Worm (Caenorhabditis elegans) whole organism, young adult: Measurements from ENCODE around the gene Y70C5A.3.

Experiments used
- B0336.3 ChIP-seq: fragments of 200-800 bp; sonication (Bioruptor generic); IDR thresholded peaks from 2 replicates; pipeline ENCODE4 v1.3.6; 2022; ENCODE audit warnings: missing genetic modification characterization, missing compliant biosample characterization
- C17E4.6 ChIP-seq: fragments of 200-800 bp; sonication (Bioruptor generic); IDR thresholded peaks from 2 replicates; pipeline ENCODE4 v1.3.6; 2022; ENCODE audit warnings: missing genetic modification reagents, missing genetic modification characterization, missing compliant biosample characterization
- F52B5.7 ChIP-seq: sonication (generic microtip); optimal IDR thresholded peaks from 2 replicates; lab custom pipeline; 2016; ENCODE audit warnings: mild to moderate bottlenecking, missing genetic modification characterization, missing compliant biosample characterization
- F55B11.4 ChIP-seq: sonication (generic microtip); optimal IDR thresholded peaks from 2 replicates; lab custom pipeline; 2016; ENCODE audit warnings: missing compliant biosample characterization, missing genetic modification characterization, borderline replicate concordance; ENCODE audit not compliant: insufficient read depth
- T07F8.4 ChIP-seq: sonication (generic microtip); optimal IDR thresholded peaks from 2 replicates; lab custom pipeline; 2016; ENCODE audit warnings: mild to moderate bottlenecking, missing genetic modification characterization, moderate library complexity, missing compliant biosample characterization
- Y53G8AR.9 ChIP-seq: fragments of 200-800 bp; sonication (Bioruptor generic); conservative IDR thresholded peaks from 2 replicates; pipeline ENCODE4 v1.3.6; 2022; ENCODE audit warnings: missing genetic modification reagents, missing genetic modification characterization, missing compliant biosample characterization
- Y56A3A.18 ChIP-seq: fragments of 200-800 bp; sonication (Bioruptor generic); IDR thresholded peaks from 2 replicates; pipeline ENCODE4 v1.3.6; 2022; ENCODE audit warnings: missing genetic modification reagents, missing genetic modification characterization, missing compliant biosample characterization
- ZK185.1 ChIP-seq: sonication (generic microtip); optimal IDR thresholded peaks from 2 replicates; lab custom pipeline; 2016; ENCODE audit warnings: mild to moderate bottlenecking, missing genetic modification characterization, missing compliant biosample characterization; ENCODE audit not compliant: poor library complexity, severe bottlenecking
- ama-1 ChIP-seq, 3 experiments: fragments of 150-350 bp in 1 of 3; sonication (generic microtip) in 2 of 3; optimal IDR thresholded peaks; 2 replicates each; lab custom pipeline; 2014 to 2018; ENCODE audit warnings: missing biosample characterization in 2 of 3, missing genetic modification characterization in 2 of 3, missing genetic modification reagents in 2 of 3
- attf-3 ChIP-seq: fragments of 200-800 bp; sonication (Bioruptor generic); conservative IDR thresholded peaks from 2 replicates; pipeline ENCODE4 v1.3.6; 2022; ENCODE audit warnings: missing genetic modification reagents, missing genetic modification characterization, missing compliant biosample characterization
- cebp-1 ChIP-seq, 2 experiments: fragments of 200-800 bp in 1 of 2; sonication (Bioruptor generic) in 1 of 2; sonication (generic microtip) in 1 of 2; IDR thresholded peaks in 1 of 2; optimal IDR thresholded peaks in 1 of 2; 2 replicates each; pipeline versions ENCODE4 v1.3.6 to Lab custom; 2017 to 2022; ENCODE audit warnings: missing compliant biosample characterization in 2 of 2, missing genetic modification characterization in 2 of 2, mild to moderate bottlenecking in 1 of 2, missing genetic modification reagents in 1 of 2, moderate library complexity in 1 of 2
- cebp-2 ChIP-seq: fragments of 200-800 bp; sonication (Bioruptor generic); IDR thresholded peaks from 2 replicates; pipeline ENCODE4 v1.3.6; 2022; ENCODE audit warnings: missing genetic modification characterization, missing compliant biosample characterization
- ceh-100 ChIP-seq: fragments of 200-800 bp; sonication (Bioruptor generic); IDR thresholded peaks from 2 replicates; pipeline ENCODE4 v1.3.6; 2022; ENCODE audit warnings: missing genetic modification reagents, missing genetic modification characterization, missing compliant biosample characterization
- ceh-58 ChIP-seq: fragments of 200-800 bp; sonication (Bioruptor generic); IDR thresholded peaks from 2 replicates; pipeline ENCODE4 v1.3.6; 2022; ENCODE audit warnings: missing genetic modification characterization, missing compliant biosample characterization
- ceh-79 ChIP-seq: sonication (generic microtip); optimal IDR thresholded peaks from 2 replicates; lab custom pipeline; 2017; ENCODE audit warnings: mild to moderate bottlenecking, missing genetic modification characterization, missing compliant biosample characterization
- die-1 ChIP-seq: sonication (generic microtip); optimal IDR thresholded peaks from 2 replicates; lab custom pipeline; 2016; ENCODE audit warnings: missing genotype, mild to moderate bottlenecking, missing genetic modification characterization, missing compliant biosample characterization
- dox-1 ChIP-seq: fragments of 200-800 bp; sonication (Bioruptor generic); IDR thresholded peaks from 2 replicates; pipeline ENCODE4 v1.3.6; 2022; ENCODE audit warnings: missing genetic modification reagents, missing genetic modification characterization, missing compliant biosample characterization
- dpff-1 ChIP-seq: sonication (generic microtip); optimal IDR thresholded peaks from 2 replicates; lab custom pipeline; 2017; ENCODE audit warnings: mild to moderate bottlenecking, missing genetic modification characterization, missing compliant biosample characterization
- egl-44 ChIP-seq: fragments of 200-800 bp; sonication (Bioruptor generic); IDR thresholded peaks from 2 replicates; pipeline ENCODE4 v1.3.6; 2022; ENCODE audit warnings: missing genetic modification reagents, missing genetic modification characterization, missing compliant biosample characterization
- gei-17 ChIP-seq: fragments of 200-800 bp; sonication (Bioruptor generic); optimal IDR thresholded peaks from 2 replicates; lab custom pipeline; 2018; ENCODE audit warnings: mild to moderate bottlenecking, missing genetic modification characterization, missing compliant biosample characterization
- hlh-12 ChIP-seq: sonication (generic microtip); optimal IDR thresholded peaks from 2 replicates; lab custom pipeline; 2016; ENCODE audit warnings: missing genetic modification characterization, missing compliant biosample characterization
- hmg-1.2 ChIP-seq: fragments of 200-800 bp; sonication (Bioruptor generic); IDR thresholded peaks from 2 replicates; pipeline ENCODE4 v1.3.6; 2022; ENCODE audit warnings: missing genetic modification reagents, missing genetic modification characterization, missing compliant biosample characterization
- hmg-20 ChIP-seq: fragments of 200-800 bp; sonication (Bioruptor generic); IDR thresholded peaks from 2 replicates; pipeline ENCODE4 v1.3.6; 2022; ENCODE audit warnings: missing genetic modification reagents, missing genetic modification characterization, missing compliant biosample characterization
- hrde-1 ChIP-seq: sonication (generic microtip); optimal IDR thresholded peaks from 2 replicates; lab custom pipeline; 2016; ENCODE audit warnings: missing genetic modification characterization, mild to moderate bottlenecking, missing compliant biosample characterization, moderate library complexity, missing genotype, missing genetic modification reagents, borderline replicate concordance
- hsf-1 ChIP-seq: fragments of 200-800 bp; sonication (Bioruptor generic); IDR thresholded peaks from 2 replicates; pipeline ENCODE4 v1.3.6; 2022; ENCODE audit warnings: missing genetic modification reagents, missing genetic modification characterization, missing compliant biosample characterization
- let-607 ChIP-seq, 2 experiments: fragments of 200-800 bp in 1 of 2; sonication (Bioruptor generic) in 1 of 2; sonication (generic microtip) in 1 of 2; optimal IDR thresholded peaks; 2 replicates each; lab custom pipeline; 2016 to 2018; ENCODE audit warnings: mild to moderate bottlenecking in 2 of 2, missing compliant biosample characterization in 2 of 2, missing genetic modification characterization in 2 of 2, moderate library complexity in 2 of 2, missing genotype in 1 of 2
- lin-35 ChIP-seq, 3 experiments: fragments of 150-350 bp in 2 of 3; sonication (generic microtip) in 1 of 3; optimal IDR thresholded peaks; 2 replicates each; lab custom pipeline; 2014 to 2018; ENCODE audit warnings: missing biosample characterization in 3 of 3, missing genetic modification characterization in 3 of 3, missing genetic modification reagents in 3 of 3
- madf-10 ChIP-seq: sonication (generic microtip); optimal IDR thresholded peaks from 2 replicates; lab custom pipeline; 2016; ENCODE audit warnings: mild to moderate bottlenecking, missing genetic modification characterization, missing compliant biosample characterization
- madf-6 ChIP-seq: fragments of 200-800 bp; sonication (Bioruptor generic); IDR thresholded peaks from 2 replicates; pipeline ENCODE4 v1.3.6; 2022; ENCODE audit warnings: missing genetic modification reagents, missing genetic modification characterization, missing compliant biosample characterization
- mcd-1 ChIP-seq: fragments of 200-800 bp; sonication (Bioruptor generic); IDR thresholded peaks from 2 replicates; pipeline ENCODE4 v1.3.6; 2022; ENCODE audit warnings: missing genetic modification reagents, missing genetic modification characterization, missing compliant biosample characterization
- mel-28 ChIP-seq: sonication (generic microtip); optimal IDR thresholded peaks from 2 replicates; lab custom pipeline; 2016; ENCODE audit warnings: borderline replicate concordance, mild to moderate bottlenecking, missing genetic modification characterization, missing compliant biosample characterization
- nfya-1 ChIP-seq: sonication (generic microtip); optimal IDR thresholded peaks from 2 replicates; lab custom pipeline; 2017; ENCODE audit warnings: antibody characterized with exemption, missing compliant biosample characterization, missing genetic modification characterization, borderline replicate concordance; ENCODE audit not compliant: insufficient read depth
- nfyb-1 ChIP-seq: fragments of 200-800 bp; sonication (Bioruptor generic); IDR thresholded peaks from 2 replicates; pipeline ENCODE4 v1.3.6; 2022; ENCODE audit warnings: missing genetic modification reagents, missing genetic modification characterization, missing compliant biosample characterization
- nhr-80 ChIP-seq: sonication (generic microtip); optimal IDR thresholded peaks from 2 replicates; lab custom pipeline; 2016; ENCODE audit warnings: missing genetic modification characterization, missing compliant biosample characterization
- pbrm-1 ChIP-seq: fragments of 200-800 bp; sonication (Bioruptor generic); IDR thresholded peaks from 2 replicates; pipeline ENCODE4 v1.3.6; 2022; ENCODE audit warnings: missing genetic modification reagents, missing genetic modification characterization, missing compliant biosample characterization
- pha-4 ChIP-seq: fragments of 150-350 bp; sonication (generic microtip); optimal IDR thresholded peaks from 2 replicates; lab custom pipeline; 2014; ENCODE audit warnings: missing biosample characterization, missing genetic modification reagents, missing genetic modification characterization
- repo-1 ChIP-seq: sonication (generic microtip); optimal IDR thresholded peaks from 2 replicates; lab custom pipeline; 2017; ENCODE audit warnings: mild to moderate bottlenecking, missing genetic modification characterization, missing compliant biosample characterization
- snpc-4 ChIP-seq, 5 experiments: fragments of 150-350 bp in 1 of 5; sonication (generic microtip) in 4 of 5; optimal IDR thresholded peaks; 2 replicates each; lab custom pipeline; 2014 to 2018; ENCODE audit warnings: missing genetic modification characterization in 5 of 5, missing biosample characterization in 3 of 5, antibody characterized with exemption in 2 of 5, mild to moderate bottlenecking in 2 of 5, missing compliant biosample characterization in 2 of 5, missing genotype in 2 of 5, moderate library complexity in 2 of 5, missing genetic modification reagents in 1 of 5
- unc-62 ChIP-seq: fragments of 150-350 bp; optimal IDR thresholded peaks from 2 replicates; lab custom pipeline; 2014; ENCODE audit warnings: missing biosample characterization, missing genetic modification reagents, missing genetic modification characterization
- zim-3 ChIP-seq: sonication (generic microtip); optimal IDR thresholded peaks from 2 replicates; lab custom pipeline; 2017; ENCODE audit warnings: mild to moderate bottlenecking, missing genetic modification characterization, moderate library complexity, missing compliant biosample characterization
- ztf-25 ChIP-seq: fragments of 200-800 bp; sonication (Bioruptor generic); IDR thresholded peaks from 2 replicates; pipeline ENCODE4 v1.3.6; 2022; ENCODE audit warnings: missing genetic modification reagents, missing genetic modification characterization, missing compliant biosample characterization
- ztf-3 ChIP-seq: fragments of 200-800 bp; sonication (Bioruptor generic); optimal IDR thresholded peaks from 2 replicates; lab custom pipeline; 2018; ENCODE audit warnings: mild to moderate bottlenecking, missing genetic modification characterization, missing compliant biosample characterization

Y70C5A.3 gene

DNA sequence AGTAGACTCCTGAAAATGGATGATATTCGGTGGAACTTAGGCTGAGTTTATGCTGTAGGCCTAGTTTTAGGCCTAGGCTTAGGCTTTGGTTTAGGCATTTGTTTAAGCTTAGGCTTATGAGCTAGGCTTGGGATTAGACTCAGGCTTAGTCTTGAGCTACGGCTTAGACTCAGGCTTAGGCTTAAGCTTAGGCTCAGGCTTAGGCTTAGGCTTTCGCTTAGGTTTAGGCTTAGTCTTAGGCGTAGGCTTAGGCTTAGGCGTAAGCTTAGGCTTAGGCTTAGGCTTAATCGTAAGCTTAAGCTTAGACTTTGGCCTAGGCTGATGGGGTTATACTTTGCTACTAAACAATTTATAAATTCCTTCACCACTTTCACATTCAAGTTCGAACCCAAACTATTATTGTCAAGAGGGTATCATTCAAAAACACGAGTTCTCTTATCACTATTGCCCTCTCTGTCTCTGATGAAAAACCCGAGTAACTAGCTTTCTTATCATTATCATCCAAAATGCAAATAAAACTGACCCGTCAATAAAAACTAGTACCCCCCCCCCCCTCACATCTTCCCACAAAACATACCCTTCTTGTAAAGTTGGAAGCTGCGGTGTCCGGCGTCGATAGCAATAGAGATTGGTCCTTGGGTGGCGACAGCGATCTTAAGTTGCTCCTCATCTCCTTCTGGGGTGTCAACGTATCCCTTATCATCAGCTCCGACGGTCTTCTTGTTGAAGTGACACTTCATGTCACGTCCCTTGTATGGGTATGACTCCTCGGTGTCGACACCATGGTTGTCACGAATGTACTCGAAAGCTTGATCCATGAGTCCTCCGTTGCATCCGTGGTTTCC lies 27.6 kb downstream of the Y70C5A.3 start:
- TF ChIP-seq cebp-1 (GFP tag; IDR thresholded peaks at IDR 0.05; lab: Robert Waterston, UW): no peak
- TF ChIP-seq cebp-1 (tag; optimal IDR thresholded peaks at IDR 0.05; lab: Kevin White, UChicago): peak; percentile 13
- TF ChIP-seq hlh-12 (tag; lab: Kevin White, UChicago): peak; percentile 13
- peak; percentile 40 for TF ChIP-seq Y56A3A.18 (GFP tag; lab: Robert Waterston, UW)
- no peak for TF ChIP-seq egl-44 (GFP tag; lab: Robert Waterston, UW)
- peak; percentile 1; the same call in 1 of the 2 replicates for TF ChIP-seq ceh-58 (GFP tag; lab: Robert Waterston, UW)
- no peak for TF ChIP-seq ama-1 (optimal IDR thresholded peaks at IDR 0.05; lab: Kevin White, UChicago)
- TF ChIP-seq ama-1 (GFP tag; optimal IDR thresholded peaks at IDR 0.05; lab: Kevin White, UChicago): no peak
- TF ChIP-seq nfya-1 (tag; lab: Kevin White, UChicago): no peak
- TF ChIP-seq pha-4 (tag; lab: Kevin White, UChicago): peak; percentile 53
- no peak for TF ChIP-seq madf-10 (tag; lab: Kevin White, UChicago)
- TF ChIP-seq unc-62 (GFP tag; lab: Kevin White, UChicago): peak; percentile 71
- 0 out of 2 replicates have a peak, but pooled peaks have one; percentile 1 for TF ChIP-seq B0336.3 (GFP tag; lab: Robert Waterston, UW)
- 0 out of 2 replicates have a peak, but pooled peaks have one; percentile 8 for TF ChIP-seq pbrm-1 (GFP tag; lab: Robert Waterston, UW)
- no peak for TF ChIP-seq repo-1 (tag; lab: Kevin White, UChicago)
- TF ChIP-seq F52B5.7 (tag; lab: Kevin White, UChicago): peak; percentile 40
- TF ChIP-seq hrde-1 (tag; lab: Kevin White, UChicago): no peak
- peak; percentile 10 for TF ChIP-seq gei-17 (GFP tag; lab: Kevin White, UChicago)
- peak; percentile 5 for TF ChIP-seq dpff-1 (tag; lab: Kevin White, UChicago)
- no peak for TF ChIP-seq attf-3
- TF ChIP-seq ZK185.1 (tag; lab: Kevin White, UChicago): peak; percentile 34
- TF ChIP-seq hsf-1: peak; percentile 8; the same call in 1 of the 2 replicates
- 0 out of 2 replicates have a peak, but pooled peaks have one; percentile 8 for TF ChIP-seq hmg-1.2 (GFP tag; lab: Robert Waterston, UW)
- peak; percentile 0 for TF ChIP-seq nhr-80 (tag; lab: Kevin White, UChicago)
- no peak for TF ChIP-seq mcd-1 (GFP tag; lab: Robert Waterston, UW)
- TF ChIP-seq zim-3: peak; percentile 6
- peak; percentile 14 for TF ChIP-seq ztf-3
- 0 out of 2 replicates have a peak, but pooled peaks have one; percentile 12 for TF ChIP-seq hmg-20 (GFP tag; lab: Robert Waterston, UW)
- 0 out of 2 replicates have a peak, but pooled peaks have one; percentile 58 for TF ChIP-seq Y53G8AR.9 (GFP tag; lab: Robert Waterston, UW)
- peak; percentile 20; the same call in 1 of the 2 replicates for TF ChIP-seq madf-6
- TF ChIP-seq ceh-100: no peak
- no peak for TF ChIP-seq mel-28 (tag; lab: Kevin White, UChicago)
- no peak for TF ChIP-seq nfyb-1
- TF ChIP-seq ztf-25 (GFP tag; lab: Robert Waterston, UW): no peak

DNA sequence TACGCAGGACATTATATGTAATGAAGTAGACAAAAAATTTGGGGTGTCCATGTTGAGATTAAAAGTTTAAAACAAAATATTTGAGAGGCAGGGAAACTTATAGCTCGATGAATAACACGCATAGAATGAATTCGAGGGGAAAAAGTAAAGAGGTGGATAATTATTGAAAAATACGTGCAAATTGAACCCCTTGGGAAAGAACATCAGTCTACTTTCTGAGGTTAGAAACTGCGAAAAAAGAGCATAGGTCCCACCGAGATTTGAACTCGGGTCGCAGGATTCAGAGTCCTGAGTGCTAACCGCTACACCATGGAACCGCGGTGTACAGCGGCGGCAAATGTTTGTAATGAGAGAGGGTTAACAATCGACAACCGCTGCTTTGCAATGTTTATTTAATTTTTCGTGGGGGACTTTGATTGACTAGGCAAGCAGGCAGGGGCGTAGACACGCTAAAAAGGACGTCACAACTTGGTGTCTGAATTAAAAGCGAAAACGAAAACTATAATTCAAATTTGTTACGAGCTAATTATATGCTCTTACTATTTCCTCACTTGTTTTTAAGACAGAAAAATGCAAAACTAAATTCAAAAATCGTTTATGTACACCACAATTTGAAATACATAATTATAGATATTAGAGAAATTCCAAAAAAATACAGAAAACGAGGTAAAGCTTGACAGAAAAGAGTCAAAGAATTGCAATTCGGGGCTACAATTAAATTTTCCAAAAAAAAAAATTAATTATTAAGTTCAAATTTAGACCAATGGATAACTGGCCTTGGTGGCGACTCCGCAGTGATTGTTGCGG lies 28.5 kb downstream of the Y70C5A.3 start, which contains the start of gene srh-269:
TSS of gene srh-269 (minus strand) at position 51 of the 807 bp plus-strand sequence.
- TF ChIP-seq ceh-79 (tag; lab: Kevin White, UChicago) (peak; percentile 93), die-1 (tag; lab: Kevin White, UChicago) (peak; percentile 85), snpc-4 (GFP tag; optimal IDR thresholded peaks at IDR 0.05; lab: Kevin White, UChicago) (peak; percentile 51), snpc-4 (tag; optimal IDR thresholded peaks at IDR 0.05; lab: Kevin White, UChicago) (peak; percentile 30 to 86 (median 58)), C17E4.6 (GFP tag; lab: Robert Waterston, UW) (peak; percentile 64; the same call in 1 of the 2 replicates), nfyb-1 (peak; percentile 95), zim-3 (peak; percentile 86), T07F8.4 (peak; percentile 78), lin-35 (GFP tag; optimal IDR thresholded peaks at IDR 0.05; lab: Kevin White, UChicago) (peak in 1 of 3 experiments; percentile 46), let-607 (tag; optimal IDR thresholded peaks at IDR 0.05; lab: Kevin White, UChicago) (peak; percentile 57 to 68), Y56A3A.18 (GFP tag; lab: Robert Waterston, UW) (peak; percentile 98), dox-1 (GFP tag; lab: Robert Waterston, UW) (peak; percentile 56; the same call in 1 of the 2 replicates), F55B11.4 (tag; lab: Kevin White, UChicago) (no peak), cebp-2 (peak; percentile 87; the same call in 1 of the 2 replicates)
